Fruit fly (Drosophila melanogaster) Kc167 (cell line): ENCODE data around the gene Hn.

Experiments
- Sin3A ChIP-seq: fragments of >200 bp; optimal IDR thresholded peaks from 2 replicates; lab custom pipeline; 2018; ENCODE audit warnings: missing external identifiers
- h ChIP-seq: fragments of >200 bp; optimal IDR thresholded peaks from 3 replicates; lab custom pipeline; 2018; ENCODE audit warnings: missing external identifiers
- insv ChIP-seq: fragments of >200 bp; optimal IDR thresholded peaks from 3 replicates; lab custom pipeline; 2018; ENCODE audit warnings: missing external identifiers
- ttk ChIP-seq: sonication (Bioruptor generic); optimal IDR thresholded peaks from 2 replicates; lab custom pipeline; 2017; ENCODE audit warnings: missing external identifiers

- no peak for TF ChIP-seq Sin3A (lab: Kevin White, UChicago)
- TF ChIP-seq insv = no peak
- no peak for TF ChIP-seq ttk (lab: Kevin White, UChicago)
- TF ChIP-seq h (lab: Kevin White, UChicago) = no peak
Measured at dm6 chr3L:7747044-7747443, 13.2 kb upstream of the Hn start, which contains the start of gene CG13685.
